Worm (Caenorhabditis elegans): ENCODE data around the gene egal-1.

ce11 chrIV:5842905-5843304, 18.3 kb downstream of the egal-1 start:
- TF ChIP-seq unc-62 (GFP tag; optimal IDR thresholded peaks at IDR 0.05) (no peak), mdl-1 (tag; optimal IDR thresholded peaks at IDR 0.05) (no peak), lin-39 (tag; optimal IDR thresholded peaks at IDR 0.05) (no peak), nhr-25 (tag; optimal IDR thresholded peaks at IDR 0.05) (no peak), fos-1 (tag; optimal IDR thresholded peaks at IDR 0.05) (no peak), ztf-4 (tag; optimal IDR thresholded peaks at IDR 0.05) (no peak)

Data from whole organism, L3 larva.